Fruit fly (Drosophila melanogaster) whole organism, pupa: Measurements from ENCODE around the gene CG33946.

Experiments
- CG10348 ChIP-seq: fragments of 200-800 bp; sonication (Bioruptor generic); IDR thresholded peaks from 2 replicates; pipeline ENCODE4 v1.3.6; 2022; ENCODE audit warnings: missing biosample characterization, missing genetic modification characterization
- CG12605 ChIP-seq: fragments of 200-800 bp; sonication (Bioruptor generic); IDR thresholded peaks from 2 replicates; pipeline ENCODE4 v1.3.6; 2022; ENCODE audit warnings: missing biosample characterization, missing genetic modification characterization
- CG13204 ChIP-seq: fragments of 200-800 bp; sonication (Bioruptor generic); optimal IDR thresholded peaks from 2 replicates; lab custom pipeline; 2018; ENCODE audit warnings: missing biosample characterization, mild to moderate bottlenecking, missing genetic modification characterization, moderate library complexity
- CG14655 ChIP-seq: fragments of 200-800 bp; sonication (Bioruptor generic); optimal IDR thresholded peaks from 3 replicates; lab custom pipeline; 2017; ENCODE audit warnings: mild to moderate bottlenecking, missing biosample characterization, missing genetic modification reagents, missing genetic modification characterization
- CG15710 ChIP-seq: fragments of 200-800 bp; sonication (Bioruptor generic); optimal IDR thresholded peaks from 2 replicates; lab custom pipeline; 2018; ENCODE audit warnings: missing biosample characterization, mild to moderate bottlenecking, missing genetic modification characterization, moderate library complexity
- CG17806 ChIP-seq: fragments of 200-800 bp; sonication (Bioruptor generic); optimal IDR thresholded peaks from 2 replicates; lab custom pipeline; 2018; ENCODE audit warnings: missing biosample characterization, mild to moderate bottlenecking, missing genetic modification characterization, moderate library complexity
- CG32121 ChIP-seq: fragments of 200-800 bp; sonication (Bioruptor generic); IDR thresholded peaks from 2 replicates; pipeline ENCODE4 v1.3.6; 2022; ENCODE audit warnings: missing biosample characterization, missing genetic modification characterization
- CG34367 ChIP-seq: fragments of 200-800 bp; sonication (Bioruptor generic); optimal IDR thresholded peaks from 2 replicates; lab custom pipeline; 2018; ENCODE audit warnings: missing biosample characterization, mild to moderate bottlenecking, missing genetic modification characterization
- CG4496 ChIP-seq: fragments of 200-800 bp; sonication (Bioruptor generic); IDR thresholded peaks from 3 replicates; pipeline ENCODE4 v1.3.6; 2022; ENCODE audit warnings: missing biosample characterization, missing genetic modification characterization
- CG8159 ChIP-seq: fragments of 200-800 bp; sonication (Bioruptor generic); optimal IDR thresholded peaks from 3 replicates; lab custom pipeline; 2018; ENCODE audit warnings: missing biosample characterization, mild to moderate bottlenecking, missing genetic modification characterization, moderate library complexity
- CG8301 ChIP-seq: fragments of 200-800 bp; sonication (Bioruptor generic); optimal IDR thresholded peaks from 2 replicates; lab custom pipeline; 2018; ENCODE audit warnings: missing biosample characterization, mild to moderate bottlenecking, missing genetic modification characterization
- CG9948 ChIP-seq: fragments of 200-800 bp; sonication (Bioruptor generic); optimal IDR thresholded peaks from 2 replicates; lab custom pipeline; 2018; ENCODE audit warnings: missing biosample characterization, mild to moderate bottlenecking, missing genetic modification characterization, moderate library complexity
- D1 ChIP-seq: fragments of 200-800 bp; sonication (Bioruptor generic); optimal IDR thresholded peaks from 2 replicates; lab custom pipeline; 2018; ENCODE audit warnings: missing biosample characterization, mild to moderate bottlenecking, missing genetic modification characterization, moderate library complexity
- EcR ChIP-seq: fragments of 200-800 bp; sonication (Bioruptor generic); optimal IDR thresholded peaks from 3 replicates; lab custom pipeline; 2019; ENCODE audit warnings: missing biosample characterization, missing genetic modification characterization, mild to moderate bottlenecking, moderate library complexity, missing genetic modification reagents
- Ets98B ChIP-seq: fragments of 200-800 bp; sonication (Bioruptor generic); IDR thresholded peaks from 2 replicates; pipeline ENCODE4 v1.3.6; 2022; ENCODE audit warnings: missing biosample characterization, missing genetic modification characterization
- Pif1A ChIP-seq: fragments of 200-800 bp; sonication (Bioruptor generic); optimal IDR thresholded peaks from 3 replicates; lab custom pipeline; 2016; ENCODE audit warnings: missing biosample characterization, missing genetic modification characterization
- Pif1B ChIP-seq: fragments of 200-800 bp; sonication (Bioruptor generic); optimal IDR thresholded peaks from 3 replicates; lab custom pipeline; 2016; ENCODE audit warnings: missing biosample characterization, missing genetic modification characterization
- Snoo ChIP-seq: fragments of 200-800 bp; sonication (Bioruptor generic); optimal IDR thresholded peaks from 3 replicates; lab custom pipeline; 2017; ENCODE audit warnings: missing biosample characterization, mild to moderate bottlenecking, missing genetic modification characterization, inconsistent platforms
- fd96Ca ChIP-seq: fragments of 200-800 bp; sonication (Bioruptor generic); IDR thresholded peaks from 3 replicates; pipeline ENCODE4 v1.3.6; 2022; ENCODE audit warnings: missing biosample characterization, missing genetic modification characterization
- gl ChIP-seq: fragments of 200-800 bp; sonication (Bioruptor generic); optimal IDR thresholded peaks from 2 replicates; lab custom pipeline; 2018; ENCODE audit warnings: missing biosample characterization, mild to moderate bottlenecking, missing genetic modification characterization
- rn ChIP-seq: fragments of 200-800 bp; sonication (Bioruptor generic); IDR thresholded peaks from 2 replicates; pipeline ENCODE4 v1.3.6; 2022; ENCODE audit warnings: missing biosample characterization, missing genetic modification characterization

CG33946 gene

DNA sequence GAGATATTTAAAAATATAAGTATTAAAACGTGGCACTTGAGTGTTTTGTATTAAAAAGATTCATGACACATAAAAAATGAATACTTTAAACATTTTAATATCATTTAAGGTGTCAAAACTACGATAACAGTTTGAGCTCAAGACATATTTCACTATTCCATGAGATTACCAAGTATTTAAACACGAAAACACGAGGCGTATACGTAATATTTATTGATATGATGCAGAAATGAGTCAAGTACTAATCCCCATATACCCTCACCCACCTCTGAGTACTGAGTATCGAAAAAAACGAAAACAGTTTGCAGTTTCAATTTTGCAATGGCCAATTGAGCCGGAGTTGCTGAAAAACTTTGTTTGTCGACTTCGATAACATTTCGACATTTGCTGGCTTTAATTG is 47.7 kb downstream of the CG33946 start:
- no peak for TF ChIP-seq CG32121 (GFP tag; lab: Robert Waterston, UW)
- peak; percentile 7 for TF ChIP-seq Pif1A (GFP tag; lab: Kevin White, UChicago)

DNA sequence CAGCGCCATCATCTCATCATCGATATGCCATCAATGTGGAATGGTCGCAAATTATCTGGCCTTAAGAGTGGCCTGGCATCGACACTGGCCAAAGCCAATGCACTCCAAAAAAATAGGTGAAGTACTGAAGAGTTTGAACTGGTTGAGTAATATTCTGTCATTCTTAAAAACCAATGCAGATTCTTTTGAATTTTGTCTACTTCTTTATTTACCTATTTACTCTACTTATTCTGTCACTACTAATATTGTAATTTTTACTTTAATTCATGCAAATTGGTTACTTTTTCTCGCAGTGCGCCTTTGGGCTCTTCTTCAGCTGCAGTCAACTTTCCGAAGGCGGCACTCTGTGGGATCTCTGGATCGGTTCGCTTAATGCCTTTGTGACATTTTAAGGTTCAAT is 48.6 kb downstream of the CG33946 start:
- TF ChIP-seq CG17806 (tag; lab: Kevin White, UChicago) (peak; percentile 48), CG10348 (GFP tag; lab: Robert Waterston, UW) (no peak), Ets98B (GFP tag; lab: Robert Waterston, UW) (no peak), CG4496 (GFP tag; lab: Robert Waterston, UW) (no peak), CG9948 (tag; lab: Kevin White, UChicago) (peak; percentile 46), D1 (no peak), EcR (GFP tag; lab: Kevin White, UChicago) (no peak), gl (tag; lab: Kevin White, UChicago) (no peak), rn (no peak), CG13204 (GFP tag; lab: Kevin White, UChicago) (no peak), CG14655 (GFP tag; lab: Kevin White, UChicago) (peak; percentile 53), CG8159 (tag; lab: Kevin White, UChicago) (peak; percentile 50), CG32121 (GFP tag; lab: Robert Waterston, UW) (no peak), Snoo (peak; percentile 34), CG12605 (GFP tag; lab: Robert Waterston, UW) (no peak), CG8301 (peak; percentile 51), fd96Ca (GFP tag; lab: Robert Waterston, UW) (no peak), Pif1B (GFP tag; lab: Kevin White, UChicago) (peak; percentile 36), CG15710 (tag; lab: Kevin White, UChicago) (peak; percentile 32), Pif1A (GFP tag; lab: Kevin White, UChicago) (peak; percentile 61), CG34367 (tag; lab: Kevin White, UChicago) (peak; percentile 4)
- TF ChIP-seq, all 21 proteins: peak for 10

DNA sequence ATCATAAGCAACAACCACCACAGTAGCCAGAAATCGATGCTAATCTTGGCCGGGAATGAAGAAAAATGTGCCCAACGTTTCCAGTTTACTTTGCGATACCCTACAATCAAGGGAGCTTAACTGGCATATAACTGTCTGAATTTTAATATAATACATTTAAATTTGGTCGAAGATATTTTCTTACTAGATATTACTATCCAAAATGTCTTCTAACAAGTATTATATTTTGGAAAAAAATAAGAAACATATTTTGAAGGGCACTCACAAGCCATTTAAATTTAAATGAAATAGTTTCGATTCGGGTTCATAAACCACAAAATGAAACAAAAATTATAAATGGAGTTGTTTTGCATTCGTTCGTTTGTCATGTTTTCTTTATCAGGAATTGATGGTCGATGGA is 49.9 kb downstream of the CG33946 start:
- TF ChIP-seq Snoo, result peak; percentile 41
- peak; percentile 36 for TF ChIP-seq Pif1A (GFP tag; lab: Kevin White, UChicago)
- TF ChIP-seq CG8159 (tag; lab: Kevin White, UChicago), result peak; percentile 64
- TF ChIP-seq CG14655 (GFP tag; lab: Kevin White, UChicago), result no peak
- no peak for TF ChIP-seq CG13204 (GFP tag; lab: Kevin White, UChicago)
- peak; percentile 54 for TF ChIP-seq CG17806 (tag; lab: Kevin White, UChicago)
- no peak for TF ChIP-seq CG12605 (GFP tag; lab: Robert Waterston, UW)
- peak; percentile 50 for TF ChIP-seq CG15710 (tag; lab: Kevin White, UChicago)
- TF ChIP-seq fd96Ca (GFP tag; lab: Robert Waterston, UW), result no peak
- no peak for TF ChIP-seq CG8301
- TF ChIP-seq Pif1B (GFP tag; lab: Kevin White, UChicago), result peak; percentile 32
- no peak for TF ChIP-seq CG34367 (tag; lab: Kevin White, UChicago)
- no peak for TF ChIP-seq EcR (GFP tag; lab: Kevin White, UChicago)
- peak; percentile 42 for TF ChIP-seq CG9948 (tag; lab: Kevin White, UChicago)
- no peak for TF ChIP-seq CG32121 (GFP tag; lab: Robert Waterston, UW)
- TF ChIP-seq rn, result no peak
